Worm (Caenorhabditis elegans): ENCODE data around the gene bus-8B.

The bus-8B gene

ce11 chrX:5458750-5459149 is 34.4 kb upstream of the bus-8B start:
- no peak for TF ChIP-seq klf-2 (GFP tag; conservative IDR thresholded peaks at IDR 0.05)
- no peak for TF ChIP-seq flt-1 (GFP tag; IDR thresholded peaks at IDR 0.05)
- TF ChIP-seq T22C8.4 (GFP tag; IDR thresholded peaks at IDR 0.05) = no peak
- TF ChIP-seq ztf-29 (GFP tag; IDR thresholded peaks at IDR 0.05) = no peak
- no peak for TF ChIP-seq ref-1 (GFP tag; conservative IDR thresholded peaks at IDR 0.05)
- TF ChIP-seq tab-1 (GFP tag; IDR thresholded peaks at IDR 0.05) = no peak
- TF ChIP-seq ztf-23 (GFP tag; IDR thresholded peaks at IDR 0.05) = no peak
- no peak for TF ChIP-seq cog-1 (tag; optimal IDR thresholded peaks at IDR 0.05)
- TF ChIP-seq med-1 (GFP tag; optimal IDR thresholded peaks at IDR 0.05; ENCODE audit: insufficient read depth) = no peak

- TF ChIP-seq flt-1 (GFP tag; IDR thresholded peaks at IDR 0.05) (no peak), ref-1 (GFP tag; conservative IDR thresholded peaks at IDR 0.05) (no peak), klf-2 (GFP tag; conservative IDR thresholded peaks at IDR 0.05) (no peak), med-1 (GFP tag; optimal IDR thresholded peaks at IDR 0.05; ENCODE audit: insufficient read depth) (no peak), cog-1 (tag; optimal IDR thresholded peaks at IDR 0.05) (no peak), ztf-29 (GFP tag; IDR thresholded peaks at IDR 0.05) (no peak), tab-1 (GFP tag; IDR thresholded peaks at IDR 0.05) (no peak)
These were observed 32.2 kb upstream of the bus-8B start, which contains the start of gene ddr-1 for ce11 chrX:5460930-5461329. TSS of gene ddr-1 (plus strand) at chrX:5461230.

- TF ChIP-seq tab-1 (GFP tag; IDR thresholded peaks at IDR 0.05) (no peak), ztf-29 (GFP tag; IDR thresholded peaks at IDR 0.05) (no peak), T22C8.4 (GFP tag; IDR thresholded peaks at IDR 0.05) (no peak), ztf-23 (GFP tag; IDR thresholded peaks at IDR 0.05) (no peak), klf-2 (GFP tag; conservative IDR thresholded peaks at IDR 0.05) (no peak)
These were observed 27.5 kb upstream of the bus-8B start for ce11 chrX:5465631-5466030.

ce11 chrX:5466149-5466548 is 27.0 kb upstream of the bus-8B start:
- TF ChIP-seq tab-1 (GFP tag; IDR thresholded peaks at IDR 0.05) (no peak), cog-1 (tag; optimal IDR thresholded peaks at IDR 0.05) (no peak), flt-1 (GFP tag; IDR thresholded peaks at IDR 0.05) (no peak), T22C8.4 (GFP tag; IDR thresholded peaks at IDR 0.05) (no peak), ztf-23 (GFP tag; IDR thresholded peaks at IDR 0.05) (no peak), med-1 (GFP tag; optimal IDR thresholded peaks at IDR 0.05; ENCODE audit: insufficient read depth) (no peak), klf-2 (GFP tag; conservative IDR thresholded peaks at IDR 0.05) (no peak), ref-1 (GFP tag; conservative IDR thresholded peaks at IDR 0.05) (no peak), ztf-29 (GFP tag; IDR thresholded peaks at IDR 0.05) (no peak)

- TF ChIP-seq klf-2 (GFP tag; conservative IDR thresholded peaks at IDR 0.05) (no peak), ztf-29 (GFP tag; IDR thresholded peaks at IDR 0.05) (no peak), med-1 (GFP tag; optimal IDR thresholded peaks at IDR 0.05; ENCODE audit: insufficient read depth) (no peak), ref-1 (GFP tag; conservative IDR thresholded peaks at IDR 0.05) (no peak), T22C8.4 (GFP tag; IDR thresholded peaks at IDR 0.05) (no peak), tab-1 (GFP tag; IDR thresholded peaks at IDR 0.05) (no peak), ztf-23 (GFP tag; IDR thresholded peaks at IDR 0.05) (no peak), cog-1 (tag; optimal IDR thresholded peaks at IDR 0.05) (no peak), flt-1 (GFP tag; IDR thresholded peaks at IDR 0.05) (no peak)
These were observed 25.8 kb upstream of the bus-8B start for ce11 chrX:5467308-5467707.

- TF ChIP-seq med-1 (GFP tag; optimal IDR thresholded peaks at IDR 0.05; ENCODE audit: insufficient read depth) (no peak), ztf-29 (GFP tag; IDR thresholded peaks at IDR 0.05) (no peak)
These were observed 25.3 kb upstream of the bus-8B start, which contains the start of gene dpyd-1 for ce11 chrX:5467820-5468270. TSS of gene dpyd-1 (plus strand) at chrX:5467870.

- TF ChIP-seq T22C8.4 (GFP tag; IDR thresholded peaks at IDR 0.05) (no peak), cog-1 (tag; optimal IDR thresholded peaks at IDR 0.05) (no peak), klf-2 (GFP tag; conservative IDR thresholded peaks at IDR 0.05) (no peak), ztf-23 (GFP tag; IDR thresholded peaks at IDR 0.05) (no peak), ztf-29 (GFP tag; IDR thresholded peaks at IDR 0.05) (no peak), med-1 (GFP tag; optimal IDR thresholded peaks at IDR 0.05; ENCODE audit: insufficient read depth) (no peak), flt-1 (GFP tag; IDR thresholded peaks at IDR 0.05) (no peak), ref-1 (GFP tag; conservative IDR thresholded peaks at IDR 0.05) (no peak), tab-1 (GFP tag; IDR thresholded peaks at IDR 0.05) (no peak)
These were observed 22.9 kb upstream of the bus-8B start for ce11 chrX:5470111-5470745.

- peak; percentile 77 for TF ChIP-seq flt-1 (GFP tag; IDR thresholded peaks at IDR 0.05)
- peak; percentile 70 for TF ChIP-seq tab-1 (GFP tag; IDR thresholded peaks at IDR 0.05)
- 0 out of 2 replicates have a peak, but pooled peaks have one; percentile 52 for TF ChIP-seq ztf-23 (GFP tag; IDR thresholded peaks at IDR 0.05)
- no peak for TF ChIP-seq ztf-29 (GFP tag; IDR thresholded peaks at IDR 0.05)
- no peak for TF ChIP-seq med-1 (GFP tag; optimal IDR thresholded peaks at IDR 0.05; ENCODE audit: insufficient read depth)
- no peak for TF ChIP-seq ref-1 (GFP tag; conservative IDR thresholded peaks at IDR 0.05)
- TF ChIP-seq cog-1 (tag; optimal IDR thresholded peaks at IDR 0.05) = peak; percentile 81
These were observed 18.0 kb upstream of the bus-8B start for ce11 chrX:5475164-5475576.

ce11 chrX:5476357-5476756 is 16.8 kb upstream of the bus-8B start:
- TF ChIP-seq med-1 (GFP tag; optimal IDR thresholded peaks at IDR 0.05; ENCODE audit: insufficient read depth) (no peak), cog-1 (tag; optimal IDR thresholded peaks at IDR 0.05) (no peak), ref-1 (GFP tag; conservative IDR thresholded peaks at IDR 0.05) (no peak)

ce11 chrX:5477597-5477996 is 15.5 kb upstream of the bus-8B start:
- TF ChIP-seq ztf-23 (GFP tag; IDR thresholded peaks at IDR 0.05) (no peak), flt-1 (GFP tag; IDR thresholded peaks at IDR 0.05) (no peak), tab-1 (GFP tag; IDR thresholded peaks at IDR 0.05) (no peak), cog-1 (tag; optimal IDR thresholded peaks at IDR 0.05) (no peak), ztf-29 (GFP tag; IDR thresholded peaks at IDR 0.05) (no peak), klf-2 (GFP tag; conservative IDR thresholded peaks at IDR 0.05) (no peak), T22C8.4 (GFP tag; IDR thresholded peaks at IDR 0.05) (no peak), ref-1 (GFP tag; conservative IDR thresholded peaks at IDR 0.05) (no peak), med-1 (GFP tag; optimal IDR thresholded peaks at IDR 0.05; ENCODE audit: insufficient read depth) (no peak)
